Fruit fly (Drosophila melanogaster) whole organism, embryonic: ENCODE data around the gene CG14659.
A peak's percentile ranks its signal among the peaks of the same experiment; 100 is the strongest.

ENCODE experiments used
- Atf6 ChIP-seq: fragments of 200-800 bp; sonication (Bioruptor generic); IDR thresholded peaks from 2 replicates; pipeline ENCODE4 v1.3.6; 2022; ENCODE audit warnings: missing biosample characterization, missing genetic modification characterization
- Awh ChIP-seq: fragments of 200-800 bp; sonication (Bioruptor generic); IDR thresholded peaks from 2 replicates; pipeline ENCODE4, ENCODE4 v1.3.6; 2022; ENCODE audit warnings: missing biosample characterization, missing genetic modification characterization
- CG12391 ChIP-seq: fragments of 200-800 bp; sonication (Bioruptor generic); optimal IDR thresholded peaks from 3 replicates; lab custom pipeline; 2018; ENCODE audit warnings: missing biosample characterization, mild to moderate bottlenecking, missing genetic modification characterization, moderate library complexity
- CG12659 ChIP-seq: fragments of 200-800 bp; sonication (Bioruptor generic); optimal IDR thresholded peaks from 3 replicates; lab custom pipeline; 2017; ENCODE audit warnings: mild to moderate bottlenecking, missing biosample characterization, missing genetic modification reagents, missing genetic modification characterization
- CG13287 ChIP-seq: fragments of 200-800 bp; sonication (Bioruptor generic); IDR thresholded peaks from 2 replicates; pipeline ENCODE4 v1.3.6; 2022; ENCODE audit warnings: missing biosample characterization, missing genetic modification characterization; ENCODE audit not compliant: partially characterized antibody
- CG13775 ChIP-seq: fragments of 200-800 bp; sonication (Bioruptor generic); optimal IDR thresholded peaks from 3 replicates; lab custom pipeline; 2017; ENCODE audit warnings: missing biosample characterization, mild to moderate bottlenecking, missing genetic modification characterization
- CG14667 ChIP-seq: fragments of 200-800 bp; sonication (Bioruptor generic); IDR thresholded peaks from 2 replicates; pipeline ENCODE4 v1.3.6; 2022; ENCODE audit warnings: missing biosample characterization, missing genetic modification characterization
- CG14965 ChIP-seq: fragments of 200-800 bp; sonication (Bioruptor generic); optimal IDR thresholded peaks from 2 replicates; lab custom pipeline; 2016; ENCODE audit warnings: missing biosample characterization, missing genetic modification characterization, borderline replicate concordance
- CG15073 ChIP-seq: fragments of 200-800 bp; sonication (Bioruptor generic); optimal IDR thresholded peaks from 2 replicates; lab custom pipeline; 2016; ENCODE audit warnings: missing biosample characterization, missing genetic modification characterization
- CG1603 ChIP-seq: fragments of 200-800 bp; sonication (Bioruptor generic); optimal IDR thresholded peaks from 2 replicates; lab custom pipeline; 2019; ENCODE audit warnings: missing biosample characterization, mild to moderate bottlenecking, missing genetic modification characterization, moderate library complexity
- CG17361 ChIP-seq: fragments of 200-800 bp; sonication (Bioruptor generic); IDR thresholded peaks from 3 replicates; pipeline ENCODE4 v1.3.6; 2022; ENCODE audit warnings: missing biosample characterization, missing genetic modification characterization
- CG30431 ChIP-seq: fragments of 200-800 bp; sonication (Bioruptor generic); optimal IDR thresholded peaks from 2 replicates; lab custom pipeline; 2017; ENCODE audit warnings: missing biosample characterization, missing genetic modification characterization
- CG31441 ChIP-seq: fragments of 200-800 bp; sonication (Bioruptor generic); IDR thresholded peaks from 2 replicates; pipeline ENCODE4 v1.3.6; 2022; ENCODE audit warnings: missing biosample characterization, missing genetic modification characterization
- CG32772 ChIP-seq: fragments of 200-800 bp; sonication (Bioruptor generic); IDR thresholded peaks from 2 replicates; pipeline ENCODE4 v1.3.6; 2022; ENCODE audit warnings: missing biosample characterization, missing genetic modification characterization
- CG3838 ChIP-seq: fragments of 200-800 bp; sonication (Bioruptor generic); optimal IDR thresholded peaks from 3 replicates; lab custom pipeline; 2016; ENCODE audit warnings: missing biosample characterization, missing genetic modification characterization
- CG3847 ChIP-seq: fragments of 200-800 bp; sonication (Bioruptor generic); IDR thresholded peaks from 2 replicates; pipeline ENCODE4 v1.3.6; 2022; ENCODE audit warnings: missing biosample characterization, missing genetic modification characterization
- CG4282 ChIP-seq: fragments of 200-800 bp; sonication (Bioruptor generic); optimal IDR thresholded peaks from 2 replicates; lab custom pipeline; 2016; ENCODE audit warnings: missing biosample characterization, missing genetic modification characterization
- CG43689 ChIP-seq: fragments of 200-800 bp; sonication (Bioruptor generic); IDR thresholded peaks from 2 replicates; pipeline ENCODE4 v1.3.6; 2022; ENCODE audit warnings: missing biosample characterization, missing genetic modification characterization
- CG4424 ChIP-seq: fragments of 200-800 bp; sonication (Bioruptor generic); optimal IDR thresholded peaks from 3 replicates; lab custom pipeline; 2016; ENCODE audit warnings: missing biosample characterization, missing genetic modification characterization
- CG4854 ChIP-seq: fragments of 200-800 bp; sonication (Bioruptor generic); optimal IDR thresholded peaks from 2 replicates; lab custom pipeline; 2016; ENCODE audit warnings: missing biosample characterization, missing genetic modification characterization, inconsistent platforms
- CG6254 ChIP-seq: fragments of 200-800 bp; sonication (Bioruptor generic); optimal IDR thresholded peaks from 3 replicates; lab custom pipeline; 2017; ENCODE audit warnings: mild to moderate bottlenecking, missing biosample characterization, missing genetic modification reagents, missing genetic modification characterization
- CG6689 ChIP-seq: fragments of 200-800 bp; sonication (Bioruptor generic); IDR thresholded peaks from 2 replicates; pipeline ENCODE4 v1.3.6; 2022; ENCODE audit warnings: missing biosample characterization, missing genetic modification characterization
- CG7357 ChIP-seq: fragments of 200-800 bp; sonication (Bioruptor generic); IDR thresholded peaks from 3 replicates; pipeline ENCODE4 v1.3.6; 2022; ENCODE audit warnings: missing biosample characterization, missing genetic modification characterization
- CG7786 ChIP-seq: fragments of 200-800 bp; sonication (Bioruptor generic); optimal IDR thresholded peaks from 2 replicates; lab custom pipeline; 2016; ENCODE audit warnings: missing biosample characterization, missing genetic modification characterization
- CG7963 ChIP-seq: fragments of 200-800 bp; sonication (Bioruptor generic); IDR thresholded peaks from 3 replicates; pipeline ENCODE4 v1.3.6; 2022; ENCODE audit warnings: missing biosample characterization, missing genetic modification characterization; ENCODE audit not compliant: partially characterized antibody
- CHES-1-like ChIP-seq: fragments of 200-800 bp; sonication (Bioruptor generic); optimal IDR thresholded peaks from 2 replicates; lab custom pipeline; 2016; ENCODE audit warnings: missing biosample characterization, missing genetic modification characterization
- CTCF ChIP-seq: fragments of 200-800 bp; sonication (Bioruptor generic); optimal IDR thresholded peaks from 2 replicates; lab custom pipeline; 2017; ENCODE audit warnings: missing biosample characterization, mild to moderate bottlenecking, missing genetic modification characterization, moderate library complexity
- D19B ChIP-seq: fragments of 200-800 bp; sonication (Bioruptor generic); optimal IDR thresholded peaks from 2 replicates; lab custom pipeline; 2017; ENCODE audit warnings: missing biosample characterization, mild to moderate bottlenecking, missing genetic modification characterization
- HmgZ ChIP-seq: fragments of 200-800 bp; sonication (Bioruptor generic); optimal IDR thresholded peaks from 2 replicates; lab custom pipeline; 2018; ENCODE audit warnings: missing biosample characterization, mild to moderate bottlenecking, missing genetic modification characterization
- Hr3 ChIP-seq: fragments of 200-800 bp; sonication (Bioruptor generic); optimal IDR thresholded peaks from 3 replicates; lab custom pipeline; 2016; ENCODE audit warnings: missing biosample characterization, missing genetic modification characterization
- NFAT ChIP-seq: fragments of 200-800 bp; sonication (Bioruptor generic); IDR thresholded peaks from 2 replicates; pipeline ENCODE4 v1.3.6; 2022; ENCODE audit warnings: missing biosample characterization, missing genetic modification characterization
- Nf-YC ChIP-seq: fragments of 200-800 bp; optimal IDR thresholded peaks from 3 replicates; lab custom pipeline; 2019; ENCODE audit warnings: missing biosample characterization, mild to moderate bottlenecking, missing genetic modification characterization, moderate library complexity
- Opbp ChIP-seq: fragments of 200-800 bp; sonication (Bioruptor generic); IDR thresholded peaks from 3 replicates; pipeline ENCODE4 v1.3.6; 2022; ENCODE audit warnings: missing biosample characterization, missing genetic modification characterization; ENCODE audit not compliant: partially characterized antibody
- PHDP ChIP-seq: fragments of 200-800 bp; sonication (Bioruptor generic); optimal IDR thresholded peaks from 3 replicates; lab custom pipeline; 2018; ENCODE audit warnings: missing biosample characterization, mild to moderate bottlenecking, missing genetic modification characterization, moderate library complexity
- Spps ChIP-seq: fragments of 200-800 bp; sonication (Bioruptor generic); optimal IDR thresholded peaks from 2 replicates; lab custom pipeline; 2018; ENCODE audit warnings: missing biosample characterization, mild to moderate bottlenecking, missing genetic modification characterization
- Trl ChIP-seq, 3 experiments: fragments of >200 bp in 2 of 3; fragments of 200-800 bp in 1 of 3; sonication (Bioruptor generic) in 1 of 3; optimal IDR thresholded peaks; 2 replicates in 1 of 3; 3 replicates in 2 of 3; lab custom pipeline; 2016 to 2017; ENCODE audit warnings: missing biosample characterization in 1 of 3, missing genetic modification characterization in 1 of 3
- ab ChIP-seq: fragments of 200-800 bp; sonication (Bioruptor generic); optimal IDR thresholded peaks from 2 replicates; lab custom pipeline; 2016; ENCODE audit warnings: missing biosample characterization, missing genetic modification characterization
- bcd ChIP-seq: fragments of 200-800 bp; sonication (Bioruptor generic); optimal IDR thresholded peaks from 2 replicates; lab custom pipeline; 2017; ENCODE audit warnings: missing biosample characterization, mild to moderate bottlenecking, missing genetic modification characterization
- cas ChIP-seq: fragments of 200-800 bp; sonication (Bioruptor generic); IDR thresholded peaks from 2 replicates; pipeline ENCODE4 v1.3.6; 2022; ENCODE audit warnings: missing biosample characterization, missing genetic modification characterization
- dpn ChIP-seq, 2 experiments: fragments of 200-800 bp; sonication (Bioruptor generic); optimal IDR thresholded peaks; 3 replicates each; lab custom pipeline; 2016; ENCODE audit warnings: missing biosample characterization in 2 of 2, missing genetic modification characterization in 2 of 2
- gcm2 ChIP-seq: fragments of 200-800 bp; sonication (Bioruptor generic); optimal IDR thresholded peaks from 2 replicates; lab custom pipeline; 2016; ENCODE audit warnings: missing biosample characterization, missing genetic modification characterization
- h ChIP-seq: fragments of >200 bp; optimal IDR thresholded peaks from 2 replicates; lab custom pipeline; 2017
- hb ChIP-seq: fragments of 200-800 bp; sonication (Bioruptor generic); IDR thresholded peaks from 3 replicates; pipeline ENCODE4 v1.3.6; 2022; ENCODE audit warnings: missing biosample characterization, missing genetic modification characterization; ENCODE audit not compliant: partially characterized antibody
- maf-S ChIP-seq: fragments of 200-800 bp; sonication (Bioruptor generic); optimal IDR thresholded peaks from 2 replicates; lab custom pipeline; 2016; ENCODE audit warnings: missing biosample characterization, missing genetic modification characterization
- nmo ChIP-seq: fragments of 200-800 bp; sonication (Bioruptor generic); optimal IDR thresholded peaks from 2 replicates; lab custom pipeline; 2018; ENCODE audit warnings: missing biosample characterization, mild to moderate bottlenecking, missing genetic modification characterization, moderate library complexity
- org-1 ChIP-seq: fragments of 200-800 bp; sonication (Bioruptor generic); optimal IDR thresholded peaks from 2 replicates; lab custom pipeline; 2017; ENCODE audit warnings: missing biosample characterization, missing genetic modification characterization
- psq ChIP-seq: fragments of 200-800 bp; sonication (Bioruptor generic); optimal IDR thresholded peaks from 2 replicates; lab custom pipeline; 2017; ENCODE audit warnings: missing biosample characterization, missing genetic modification characterization
- pum ChIP-seq: fragments of 200-800 bp; sonication (Bioruptor generic); optimal IDR thresholded peaks from 2 replicates; lab custom pipeline; 2016; ENCODE audit warnings: missing biosample characterization, missing genetic modification characterization
- repo ChIP-seq: fragments of 200-800 bp; sonication (Bioruptor generic); optimal IDR thresholded peaks from 2 replicates; lab custom pipeline; 2016; ENCODE audit warnings: missing biosample characterization, missing genetic modification characterization
- sim ChIP-seq: fragments of 200-800 bp; sonication (Bioruptor generic); IDR thresholded peaks from 2 replicates; pipeline ENCODE4 v1.3.6; 2022; ENCODE audit warnings: missing biosample characterization, missing genetic modification characterization
- sug ChIP-seq: fragments of 200-800 bp; optimal IDR thresholded peaks from 2 replicates; lab custom pipeline; 2019; ENCODE audit warnings: missing biosample characterization, mild to moderate bottlenecking, missing genetic modification characterization, moderate library complexity
- twi ChIP-seq: fragments of 200-800 bp; optimal IDR thresholded peaks from 2 replicates; lab custom pipeline; 2019; ENCODE audit warnings: missing biosample characterization, mild to moderate bottlenecking, missing genetic modification characterization, moderate library complexity

Gene CG14659

DNA sequence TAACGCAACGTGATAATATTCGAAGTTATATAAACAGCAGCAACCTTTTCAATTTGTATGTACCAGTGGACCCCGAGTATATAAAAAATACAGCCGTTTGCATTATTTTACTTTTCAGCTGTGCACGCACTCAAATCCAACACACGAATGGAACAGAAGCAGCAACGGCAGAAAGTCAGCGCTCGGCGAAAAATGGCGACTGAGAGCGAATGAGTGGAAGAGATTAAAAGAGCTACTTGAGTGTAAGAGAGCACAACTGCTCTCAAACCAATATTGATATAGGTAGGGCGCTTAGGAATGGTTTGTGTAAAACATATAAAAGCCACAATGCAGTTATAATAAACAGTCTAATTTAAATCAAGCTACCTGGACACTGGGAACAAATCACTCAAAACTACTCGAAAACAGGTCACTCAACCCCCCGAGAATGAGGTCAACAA is 24.8 kb downstream of the CG14659 start (continued):
- TF ChIP-seq twi (tag; lab: Kevin White, UChicago) (no peak), maf-S (GFP tag; lab: Kevin White, UChicago) (peak; percentile 70), CG1603 (tag; lab: Kevin White, UChicago) (peak; percentile 21), CG14667 (GFP tag; lab: Robert Waterston, UW) (no peak), CG15073 (GFP tag; lab: Kevin White, UChicago) (no peak), CG4424 (GFP tag; lab: Kevin White, UChicago) (peak; percentile 55), CG12659 (peak; percentile 66), sug (peak; percentile 21), psq (peak; percentile 70), Trl (optimal IDR thresholded peaks at IDR 0.05; lab: Kevin White, UChicago) (peak; percentile 89 to 98), Trl (GFP tag; optimal IDR thresholded peaks at IDR 0.05; lab: Kevin White, UChicago) (peak; percentile 73), HmgZ (tag; lab: Kevin White, UChicago) (peak; percentile 42), CG7786 (GFP tag; lab: Kevin White, UChicago) (no peak), hb (GFP tag; lab: Robert Waterston, UW) (no peak), CHES-1-like (GFP tag; lab: Kevin White, UChicago) (peak; percentile 66), cas (no peak), D19B (no peak), CG4854 (GFP tag; lab: Kevin White, UChicago) (peak; percentile 12), CG43689 (GFP tag; lab: Robert Waterston, UW) (no peak), ab (no peak), PHDP (tag; lab: Kevin White, UChicago) (peak; percentile 69), nmo (GFP tag; lab: Kevin White, UChicago) (no peak), Atf6 (peak; percentile 59), Spps (tag; lab: Kevin White, UChicago) (peak; percentile 5), Hr3 (GFP tag; lab: Kevin White, UChicago) (no peak), CG32772 (GFP tag; lab: Robert Waterston, UW) (no peak), CG17361 (GFP tag; lab: Robert Waterston, UW) (0 out of 3 replicates have a peak, but pooled peaks have one; percentile 27), CG12391 (tag; lab: Kevin White, UChicago) (peak; percentile 2), CG30431 (GFP tag; lab: Kevin White, UChicago) (no peak), bcd (GFP tag; lab: Kevin White, UChicago) (peak; percentile 54), CG3847 (GFP tag; lab: Robert Waterston, UW) (no peak), CG4282 (GFP tag; lab: Kevin White, UChicago) (peak; percentile 77), CG6689 (no peak), CG31441 (GFP tag; lab: Robert Waterston, UW) (peak; percentile 70), CG13287 (GFP tag; lab: Robert Waterston, UW) (peak; percentile 42; the same call in 1 of the 2 replicates), CG14965 (GFP tag; lab: Kevin White, UChicago) (peak; percentile 67), sim (GFP tag; lab: Robert Waterston, UW) (peak; percentile 68; the same call in 1 of the 2 replicates), CTCF (no peak), NFAT (GFP tag; lab: Robert Waterston, UW) (peak; percentile 41; the same call in 1 of the 2 replicates), Nf-YC (tag; lab: Kevin White, UChicago) (peak; percentile 29), Awh (GFP tag; lab: Robert Waterston, UW) (peak; percentile 82), repo (GFP tag; lab: Kevin White, UChicago) (peak; percentile 42), dpn (GFP tag; optimal IDR thresholded peaks at IDR 0.05; lab: Kevin White, UChicago) (peak in 1 of 2 experiments; percentile 64), gcm2 (GFP tag; lab: Kevin White, UChicago) (peak; percentile 30), CG7357 (GFP tag; lab: Robert Waterston, UW) (no peak), h (lab: Kevin White, UChicago) (no peak), CG6254 (peak; percentile 55), CG7963 (GFP tag; lab: Robert Waterston, UW) (no peak), org-1 (GFP tag; lab: Kevin White, UChicago) (peak; percentile 58), pum (peak; percentile 16), Opbp (GFP tag; lab: Robert Waterston, UW) (0 out of 3 replicates have a peak, but pooled peaks have one; percentile 23), CG13775 (no peak), CG3838 (GFP tag; lab: Kevin White, UChicago) (no peak)
